Worm (Caenorhabditis elegans) whole organism, mixed stage, embryonic: ENCODE measurements around the gene svh-1.

Experiments
- bed-3 ChIP-seq: fragments of 200-800 bp; sonication (Bioruptor generic); optimal IDR thresholded peaks from 3 replicates; lab custom pipeline; 2018; ENCODE audit warnings: mild to moderate bottlenecking, missing genetic modification characterization, moderate library complexity, missing compliant biosample characterization
- ceh-39 ChIP-seq: fragments of 150-350 bp; optimal IDR thresholded peaks from 2 replicates; lab custom pipeline; 2014; ENCODE audit warnings: missing biosample characterization, missing genetic modification characterization
- ces-1 ChIP-seq: fragments of 150-350 bp; optimal IDR thresholded peaks from 2 replicates; lab custom pipeline; 2014; ENCODE audit warnings: missing biosample characterization, missing genetic modification reagents, missing genetic modification characterization
- elt-1 ChIP-seq: sonication (generic microtip); optimal IDR thresholded peaks from 2 replicates; lab custom pipeline; 2017; ENCODE audit warnings: missing genetic modification characterization, mild to moderate bottlenecking, missing compliant biosample characterization, antibody characterized with exemption, moderate library complexity, borderline replicate concordance; ENCODE audit not compliant: insufficient read depth
- lin-13 ChIP-seq: fragments of 150-350 bp; optimal IDR thresholded peaks from 2 replicates; lab custom pipeline; 2014; ENCODE audit warnings: missing biosample characterization, missing genetic modification characterization
- lin-32 ChIP-seq: fragments of 200-800 bp; sonication (Bioruptor generic); optimal IDR thresholded peaks from 2 replicates; lab custom pipeline; 2018; ENCODE audit warnings: mild to moderate bottlenecking, missing genetic modification characterization, missing compliant biosample characterization
- mep-1 ChIP-seq: fragments of 150-350 bp; optimal IDR thresholded peaks from 2 replicates; lab custom pipeline; 2017; ENCODE audit warnings: missing biosample characterization, missing genetic modification reagents, missing genetic modification characterization, inconsistent platforms
- nhr-237 ChIP-seq: fragments of 150-350 bp; optimal IDR thresholded peaks from 2 replicates; lab custom pipeline; 2014; ENCODE audit warnings: missing biosample characterization, missing genetic modification characterization
- pha-4 ChIP-seq: fragments of 150-350 bp; optimal IDR thresholded peaks from 2 replicates; lab custom pipeline; 2018; ENCODE audit warnings: missing biosample characterization, missing genetic modification reagents, missing genetic modification characterization
- sem-2 ChIP-seq: fragments of 200-800 bp; sonication (Bioruptor generic); optimal IDR thresholded peaks from 2 replicates; lab custom pipeline; 2018; ENCODE audit warnings: mild to moderate bottlenecking, missing genetic modification characterization, missing compliant biosample characterization
- snpc-4 ChIP-seq: fragments of 150-350 bp; optimal IDR thresholded peaks from 2 replicates; lab custom pipeline; 2014; ENCODE audit warnings: missing biosample characterization, missing genetic modification characterization
- unc-39 ChIP-seq: fragments of 150-350 bp; optimal IDR thresholded peaks from 2 replicates; lab custom pipeline; 2014; ENCODE audit warnings: missing biosample characterization, missing genetic modification characterization
- unc-62 ChIP-seq: fragments of 150-350 bp; optimal IDR thresholded peaks from 2 replicates; lab custom pipeline; 2014; ENCODE audit warnings: missing biosample characterization, missing genetic modification reagents, missing genetic modification characterization

DNA sequence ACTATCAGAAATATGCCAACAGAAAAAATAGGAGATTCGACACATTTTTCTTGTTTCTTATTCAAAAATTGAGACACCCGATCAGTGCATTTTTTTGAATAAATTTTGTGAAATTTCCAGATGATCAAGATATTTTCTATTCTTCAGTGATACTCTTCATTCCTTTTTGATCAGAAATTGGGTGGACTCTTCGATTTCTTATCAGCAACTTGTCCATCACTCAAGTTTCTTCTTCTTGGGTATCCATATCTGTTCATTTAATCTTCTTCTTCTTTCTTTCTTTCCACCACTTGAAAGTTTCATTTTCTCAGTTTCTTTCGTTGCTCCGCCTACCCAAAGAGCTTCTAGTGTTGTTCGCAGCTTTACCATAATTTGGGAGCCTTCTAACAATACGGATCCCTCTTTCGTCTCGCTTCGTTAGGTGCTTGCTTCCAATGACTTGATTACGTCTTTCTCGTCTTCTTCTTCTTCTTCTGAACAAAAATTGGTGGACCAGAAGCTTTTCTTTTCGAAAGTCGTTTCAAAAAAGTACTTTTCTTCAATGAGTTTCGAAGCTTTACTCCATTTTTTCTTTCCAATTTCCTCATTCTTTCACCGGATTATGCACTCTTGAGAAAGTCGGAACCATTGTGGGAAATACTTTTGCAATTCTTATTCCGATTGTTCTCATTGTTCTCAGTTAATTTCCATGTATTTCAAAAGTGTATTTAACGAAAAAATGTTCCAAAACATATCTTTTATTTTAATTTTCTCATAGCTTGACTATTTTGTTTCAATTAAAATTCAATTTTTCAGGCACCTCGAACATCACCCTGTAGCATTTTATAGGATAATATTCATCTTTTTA lies 30.5 kb upstream of the svh-1 start, which contains the start of gene pct-1:
- TF ChIP-seq ces-1 (peak; percentile 69), snpc-4 (tag; lab: Kevin White, UChicago) (no peak), unc-39 (tag; lab: Kevin White, UChicago) (no peak), bed-3 (no peak), pha-4 (tag; lab: Kevin White, UChicago) (no peak), sem-2 (GFP tag; lab: Kevin White, UChicago) (no peak), mep-1 (tag; lab: Kevin White, UChicago) (no peak), nhr-237 (tag; lab: Kevin White, UChicago) (no peak), unc-62 (no peak), ceh-39 (tag; lab: Kevin White, UChicago) (no peak), elt-1 (tag; lab: Kevin White, UChicago) (no peak), lin-32 (GFP tag; lab: Kevin White, UChicago) (no peak), lin-13 (tag; lab: Kevin White, UChicago) (no peak)
